In genomic region chr3R:13832950-13833349, dm6 we compare ENCODE assay signal across 3 fruit fly cellular contexts.
TF ChIP-seq lines count a peak whose summit lies in the region.

No protein-coding gene starts in this region.

- TF ChIP-seq CTCF in whole organism, embryonic (GFP tag; optimal IDR thresholded peaks at IDR 0.05; lab: Kevin White, UChicago): no peak

TF ChIP-seq in whole organism, embryonic, 481 proteins besides CTCF, POLR2A, EP300 and RAD21:
- TF ChIP-seq Ets97D (GFP tag; optimal IDR thresholded peaks at IDR 0.05; lab: Kevin White, UChicago): no peak
- TF ChIP-seq amos (GFP tag; IDR thresholded peaks at IDR 0.05; lab: Robert Waterston, UW; ENCODE audit: partially characterized antibody): no peak
- TF ChIP-seq hb (GFP tag; IDR thresholded peaks at IDR 0.05; lab: Robert Waterston, UW; ENCODE audit: partially characterized antibody): 0 out of 3 replicates have a peak, but pooled peaks have one; percentile 33
- no peak for TF ChIP-seq oc (tag; optimal IDR thresholded peaks at IDR 0.05; lab: Kevin White, UChicago)
- TF ChIP-seq otp (GFP tag; IDR thresholded peaks at IDR 0.05; lab: Robert Waterston, UW): 0 out of 3 replicates have a peak, but pooled peaks have one; percentile 9
- no peak for TF ChIP-seq CG8359 (GFP tag; optimal IDR thresholded peaks at IDR 0.05; lab: Kevin White, UChicago; ENCODE audit: borderline replicate concordance)
- TF ChIP-seq Dll (GFP tag; IDR thresholded peaks at IDR 0.05; lab: Robert Waterston, UW; ENCODE audit: partially characterized antibody): no peak
- TF ChIP-seq CG12769 (tag; optimal IDR thresholded peaks at IDR 0.05; lab: Kevin White, UChicago): no peak
- TF ChIP-seq mld (GFP tag; IDR thresholded peaks at IDR 0.05; lab: Robert Waterston, UW; ENCODE audit: partially characterized antibody): no peak
- no peak for TF ChIP-seq pan (optimal IDR thresholded peaks at IDR 0.05; lab: Kevin White, UChicago)
- no peak for TF ChIP-seq pan (GFP tag; optimal IDR thresholded peaks at IDR 0.05 in 1 of 2, IDR thresholded peaks at IDR 0.05 in 1 of 2)
- TF ChIP-seq caup (GFP tag; optimal IDR thresholded peaks at IDR 0.05; lab: Kevin White, UChicago; ENCODE audit: severe bottlenecking): no peak
- no peak for TF ChIP-seq CG8924 (tag; optimal IDR thresholded peaks at IDR 0.05; lab: Kevin White, UChicago)
- no peak for TF ChIP-seq CG9876 (GFP tag; optimal IDR thresholded peaks at IDR 0.05; lab: Kevin White, UChicago)
- TF ChIP-seq zen2 (GFP tag; IDR thresholded peaks at IDR 0.05; lab: Robert Waterston, UW; ENCODE audit: partially characterized antibody): no peak
- no peak for TF ChIP-seq Scr (GFP tag; IDR thresholded peaks at IDR 0.05; lab: Robert Waterston, UW; ENCODE audit: partially characterized antibody)
- no peak for TF ChIP-seq CG10543 (GFP tag; optimal IDR thresholded peaks at IDR 0.05; lab: Kevin White, UChicago)
- no peak for TF ChIP-seq E2f2 (GFP tag; IDR thresholded peaks at IDR 0.05; lab: Robert Waterston, UW)
- TF ChIP-seq CG8944 (GFP tag; optimal IDR thresholded peaks at IDR 0.05; lab: Kevin White, UChicago): no peak
- no peak for TF ChIP-seq bab2 (GFP tag; optimal IDR thresholded peaks at IDR 0.05; lab: Kevin White, UChicago)
- TF ChIP-seq eve (GFP tag; optimal IDR thresholded peaks at IDR 0.05; lab: Kevin White, UChicago): no peak
- peak; percentile 20 for TF ChIP-seq Ets65A (GFP tag; lab: Kevin White, UChicago)
- no peak for TF ChIP-seq Nf-YC (tag; optimal IDR thresholded peaks at IDR 0.05; lab: Kevin White, UChicago)
- TF ChIP-seq corto (GFP tag; optimal IDR thresholded peaks at IDR 0.05; lab: Kevin White, UChicago): no peak
- no peak for TF ChIP-seq bsh (GFP tag; optimal IDR thresholded peaks at IDR 0.05; lab: Kevin White, UChicago)
- TF ChIP-seq dysf (GFP tag; IDR thresholded peaks at IDR 0.05; lab: Robert Waterston, UW): 0 out of 3 replicates have a peak, but pooled peaks have one; percentile 15
- no peak for TF ChIP-seq CG11504 (tag; optimal IDR thresholded peaks at IDR 0.05; lab: Kevin White, UChicago)

TF ChIP-seq in whole organism, prepupa, 60 proteins besides CTCF, POLR2A, EP300 and RAD21:
- TF ChIP-seq CG3919 (GFP tag; optimal IDR thresholded peaks at IDR 0.05; lab: Kevin White, UChicago) (no peak), acj6 (GFP tag; optimal IDR thresholded peaks at IDR 0.05; lab: Kevin White, UChicago) (no peak), svp (GFP tag; lab: Kevin White, UChicago) (peak; percentile 87)

TF ChIP-seq in whole organism, pupa, 21 proteins besides CTCF, POLR2A, EP300 and RAD21:
- TF ChIP-seq Pif1A (GFP tag; optimal IDR thresholded peaks at IDR 0.05; lab: Kevin White, UChicago) (no peak), CG8159 (tag; optimal IDR thresholded peaks at IDR 0.05; lab: Kevin White, UChicago) (no peak), gl (tag; optimal IDR thresholded peaks at IDR 0.05; lab: Kevin White, UChicago) (no peak), Pif1B (GFP tag; optimal IDR thresholded peaks at IDR 0.05; lab: Kevin White, UChicago) (no peak), CG4496 (GFP tag; IDR thresholded peaks at IDR 0.05; lab: Robert Waterston, UW) (peak; percentile 55; the same call in 1 of the 3 replicates), CG34367 (tag; optimal IDR thresholded peaks at IDR 0.05; lab: Kevin White, UChicago) (no peak), Ets98B (GFP tag; IDR thresholded peaks at IDR 0.05; lab: Robert Waterston, UW) (no peak)
